Fruit fly (Drosophila melanogaster): ENCODE results near the gene inaF-A.
A peak's percentile ranks its signal among the peaks of the same experiment; 100 is the strongest.

Gene inaF-A

DNA sequence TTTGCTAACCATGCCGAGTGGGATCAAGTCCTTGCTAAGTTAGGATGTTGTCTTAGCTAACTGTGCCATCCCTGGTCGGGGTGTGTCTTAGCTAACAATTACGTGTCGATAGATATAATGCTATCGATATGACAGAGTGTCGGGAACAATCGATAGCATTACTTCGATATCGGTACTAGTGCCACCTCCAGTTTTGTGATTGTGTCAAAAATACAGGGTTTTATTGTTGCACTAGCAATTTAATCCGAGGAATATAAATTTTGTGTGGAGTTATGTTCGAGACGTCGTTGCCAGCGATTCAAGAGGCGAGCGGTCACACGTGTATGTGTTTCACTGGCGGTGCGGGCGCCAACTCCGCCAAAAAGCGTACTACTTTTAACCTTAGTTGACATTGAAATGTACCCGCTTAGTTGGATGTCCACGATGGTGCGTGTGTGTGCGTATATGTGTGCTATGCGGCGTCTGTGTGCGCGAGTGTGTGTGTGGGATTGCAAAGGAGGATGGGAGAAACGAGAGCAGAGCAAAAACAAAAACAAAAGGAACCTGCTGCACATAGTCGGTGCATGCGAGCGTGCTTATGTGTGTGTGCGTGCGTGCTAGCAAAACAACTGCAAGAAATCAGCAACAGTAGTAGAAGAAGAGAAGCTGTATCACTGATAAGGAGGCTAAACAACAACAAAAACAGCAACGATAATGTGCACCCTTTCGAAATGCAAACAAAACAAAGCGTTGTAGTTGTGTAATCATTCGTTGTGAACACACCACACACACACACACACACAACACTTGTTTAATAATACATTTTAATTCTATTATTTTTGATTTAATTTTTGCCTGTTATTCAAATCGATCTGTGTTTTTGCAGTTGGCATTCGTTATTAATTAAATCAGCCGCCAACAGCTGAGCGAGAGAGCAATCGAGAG lies 38.5 kb downstream of the inaF-A start, which contains the start of gene PhKgamma (continued):
- TF ChIP-seq z (GFP tag; IDR thresholded peaks at IDR 0.05) (no peak), CG13775 (GFP tag; optimal IDR thresholded peaks at IDR 0.05) (no peak), CG2875 (GFP tag; optimal IDR thresholded peaks at IDR 0.05) (no peak), gcm (GFP tag; optimal IDR thresholded peaks at IDR 0.05) (peak; percentile 55), Ada2b (GFP tag; IDR thresholded peaks at IDR 0.05) (no peak), CG2120 (GFP tag; optimal IDR thresholded peaks at IDR 0.05) (peak; percentile 46), Dll (GFP tag; IDR thresholded peaks at IDR 0.05; ENCODE audit: partially characterized antibody) (peak; percentile 91), usp (GFP tag; optimal IDR thresholded peaks at IDR 0.05) (no peak), CG11456 (GFP tag; IDR thresholded peaks at IDR 0.05) (no peak), Blimp-1 (GFP tag; optimal IDR thresholded peaks at IDR 0.05) (no peak), Sin3A (optimal IDR thresholded peaks at IDR 0.05) (peak; percentile 64), br (optimal IDR thresholded peaks at IDR 0.05) (no peak), sens (GFP tag) (peak; percentile 80), CG7745 (tag; optimal IDR thresholded peaks at IDR 0.05) (no peak), caup (GFP tag; optimal IDR thresholded peaks at IDR 0.05; ENCODE audit: severe bottlenecking) (peak; percentile 27), HmgD (GFP tag; optimal IDR thresholded peaks at IDR 0.05) (peak; percentile 80), Hr3 (GFP tag; optimal IDR thresholded peaks at IDR 0.05) (no peak), cas (GFP tag; IDR thresholded peaks at IDR 0.05) (no peak), CG14710 (tag; optimal IDR thresholded peaks at IDR 0.05) (peak; percentile 74), wor (GFP tag; IDR thresholded peaks at IDR 0.05) (no peak), bowl (GFP tag; IDR thresholded peaks at IDR 0.05) (no peak), CG11723 (GFP tag; optimal IDR thresholded peaks at IDR 0.05) (no peak), cad (GFP tag; optimal IDR thresholded peaks at IDR 0.05) (peak; percentile 17), CG6689 (GFP tag; IDR thresholded peaks at IDR 0.05) (no peak), Dek (tag; optimal IDR thresholded peaks at IDR 0.05) (no peak), tap (tag; optimal IDR thresholded peaks at IDR 0.05) (no peak), CG31365 (tag; optimal IDR thresholded peaks at IDR 0.05) (peak; percentile 32), CG12659 (GFP tag; optimal IDR thresholded peaks at IDR 0.05) (peak; percentile 74), NC2α (GFP tag; optimal IDR thresholded peaks at IDR 0.05) (no peak), Meics (GFP tag; optimal IDR thresholded peaks at IDR 0.05) (no peak), bcd (GFP tag; optimal IDR thresholded peaks at IDR 0.05) (no peak), jing (GFP tag; optimal IDR thresholded peaks at IDR 0.05) (no peak), CG4404 (GFP tag; IDR thresholded peaks at IDR 0.05) (no peak), HLHmδ (GFP tag; optimal IDR thresholded peaks at IDR 0.05) (peak; percentile 30), her (GFP tag; optimal IDR thresholded peaks at IDR 0.05) (peak; percentile 19), nau (GFP tag; optimal IDR thresholded peaks at IDR 0.05) (no peak), CG12744 (GFP tag; optimal IDR thresholded peaks at IDR 0.05) (no peak), cg (GFP tag; optimal IDR thresholded peaks at IDR 0.05) (peak; percentile 97), CG3281 (GFP tag; optimal IDR thresholded peaks at IDR 0.05) (peak; percentile 4), NC2β (GFP tag; optimal IDR thresholded peaks at IDR 0.05) (no peak), CG15696 (tag; optimal IDR thresholded peaks at IDR 0.05) (no peak), CG11085 (GFP tag; IDR thresholded peaks at IDR 0.05) (no peak), otp (GFP tag; IDR thresholded peaks at IDR 0.05) (no peak), Asciz (GFP tag; optimal IDR thresholded peaks at IDR 0.05) (no peak), Oli (tag; optimal IDR thresholded peaks at IDR 0.05) (no peak), Taf1 (GFP tag; IDR thresholded peaks at IDR 0.05) (no peak), CG17829 (tag; optimal IDR thresholded peaks at IDR 0.05) (peak; percentile 54), CG17359 (tag; optimal IDR thresholded peaks at IDR 0.05) (no peak), Lhr (GFP tag; optimal IDR thresholded peaks at IDR 0.05) (peak; percentile 86), CG7271 (tag; optimal IDR thresholded peaks at IDR 0.05) (no peak)

Measured in whole organism, embryonic.